Worm (Caenorhabditis elegans): ENCODE data around the gene K02D10.8.

K02D10.8 gene

ce11 chrIII:8741276-8741860 lies 44.8 kb upstream of the K02D10.8 start, which contains the start of gene pdhk-2 (continued):
- peak; percentile 71; the same call in 1 of the 2 replicates for TF ChIP-seq C06A6.2 (GFP tag; conservative IDR thresholded peaks at IDR 0.05)
- TF ChIP-seq let-526 (GFP tag; IDR thresholded peaks at IDR 0.05) = no peak
- TF ChIP-seq ccch-3 (GFP tag; optimal IDR thresholded peaks at IDR 0.05) = no peak
- TF ChIP-seq ceh-27 (GFP tag; optimal IDR thresholded peaks at IDR 0.05) = peak; percentile 91
- TF ChIP-seq let-607 (tag; optimal IDR thresholded peaks at IDR 0.05) = peak; percentile 39 to 71
- peak; percentile 15 for TF ChIP-seq mes-4 (tag; optimal IDR thresholded peaks at IDR 0.05)
- no peak for TF ChIP-seq ceh-79 (tag; optimal IDR thresholded peaks at IDR 0.05)
- peak; percentile 89 for TF ChIP-seq attf-5 (GFP tag; optimal IDR thresholded peaks at IDR 0.05)
- TF ChIP-seq F10E7.11 (tag; optimal IDR thresholded peaks at IDR 0.05) = no peak
- peak; percentile 58 for TF ChIP-seq atf-7 (tag; optimal IDR thresholded peaks at IDR 0.05)
- TF ChIP-seq cebp-1 (GFP tag; IDR thresholded peaks at IDR 0.05) = peak; percentile 72; the same call in 1 of the 2 replicates
- TF ChIP-seq cebp-1 (tag; optimal IDR thresholded peaks at IDR 0.05) = peak; percentile 91
- no peak for TF ChIP-seq nfya-2 (GFP tag; IDR thresholded peaks at IDR 0.05)
- no peak for TF ChIP-seq sea-2 (GFP tag; IDR thresholded peaks at IDR 0.05)
- TF ChIP-seq pha-4 (tag; optimal IDR thresholded peaks at IDR 0.05) = peak; percentile 46
- peak; percentile 27 for TF ChIP-seq die-1 (tag; optimal IDR thresholded peaks at IDR 0.05)
- TF ChIP-seq B0336.3 (GFP tag; IDR thresholded peaks at IDR 0.05) = peak; percentile 88
- no peak for TF ChIP-seq dpff-1 (tag; optimal IDR thresholded peaks at IDR 0.05)
- no peak for TF ChIP-seq rec-8 (tag; optimal IDR thresholded peaks at IDR 0.05)
- peak; percentile 82 for TF ChIP-seq nfyb-1 (GFP tag; IDR thresholded peaks at IDR 0.05)
- TF ChIP-seq bed-1 (GFP tag; IDR thresholded peaks at IDR 0.05) = 0 out of 2 replicates have a peak, but pooled peaks have one; percentile 21
- peak; percentile 90 for TF ChIP-seq Y53G8AR.9 (GFP tag; conservative IDR thresholded peaks at IDR 0.05)
- peak; percentile 74 for TF ChIP-seq D2030.7 (GFP tag; IDR thresholded peaks at IDR 0.05)
- TF ChIP-seq athp-1 (tag; optimal IDR thresholded peaks at IDR 0.05) = peak; percentile 71
- peak; percentile 77 for TF ChIP-seq lsl-1 (GFP tag; optimal IDR thresholded peaks at IDR 0.05)
- TF ChIP-seq F55B11.4 (tag; optimal IDR thresholded peaks at IDR 0.05; ENCODE audit: borderline replicate concordance, insufficient read depth) = no peak
- TF ChIP-seq sptf-2 (GFP tag; optimal IDR thresholded peaks at IDR 0.05) = no peak
- TF ChIP-seq lsy-27 (tag; optimal IDR thresholded peaks at IDR 0.05; ENCODE audit: borderline replicate concordance, insufficient read depth) = no peak
- TF ChIP-seq efl-1 (GFP tag; optimal IDR thresholded peaks at IDR 0.05) = peak; percentile 92
- TF ChIP-seq Y53F4B.3 (GFP tag; IDR thresholded peaks at IDR 0.05) = 0 out of 2 replicates have a peak, but pooled peaks have one; percentile 24
- TF ChIP-seq rcor-1 (GFP tag; IDR thresholded peaks at IDR 0.05) = peak; percentile 91
- no peak for TF ChIP-seq lin-26 (GFP tag; IDR thresholded peaks at IDR 0.05)
- peak; percentile 96 for TF ChIP-seq dpl-1 (GFP tag; optimal IDR thresholded peaks at IDR 0.05)
- TF ChIP-seq T07F8.4 (tag; optimal IDR thresholded peaks at IDR 0.05) = no peak
- no peak for TF ChIP-seq nfya-1 (tag; optimal IDR thresholded peaks at IDR 0.05; ENCODE audit: borderline replicate concordance, insufficient read depth)
- TF ChIP-seq hlh-26 (GFP tag; conservative IDR thresholded peaks at IDR 0.05) = no peak
- peak; percentile 89 for TF ChIP-seq pbrm-1 (GFP tag; IDR thresholded peaks at IDR 0.05)
- TF ChIP-seq T26A5.8 (tag; optimal IDR thresholded peaks at IDR 0.05) = no peak
- TF ChIP-seq hsf-1 (GFP tag; IDR thresholded peaks at IDR 0.05) = peak; percentile 70
- no peak for TF ChIP-seq nhr-179 (tag; optimal IDR thresholded peaks at IDR 0.05)
- TF ChIP-seq hmg-20 (GFP tag; IDR thresholded peaks at IDR 0.05) = peak; percentile 75; the same call in 1 of the 2 replicates
- TF ChIP-seq dox-1 (GFP tag; IDR thresholded peaks at IDR 0.05) = peak; percentile 95
- peak; percentile 73 for TF ChIP-seq madf-8 (GFP tag; conservative IDR thresholded peaks at IDR 0.05)
- TF ChIP-seq ceh-40 (GFP tag; IDR thresholded peaks at IDR 0.05) = no peak
- TF ChIP-seq F33H1.4 (GFP tag; IDR thresholded peaks at IDR 0.05) = peak; percentile 78
- TF ChIP-seq lin-54 (GFP tag; optimal IDR thresholded peaks at IDR 0.05) = peak; percentile 99
- TF ChIP-seq K11D2.4 (GFP tag; IDR thresholded peaks at IDR 0.05) = no peak; the same call in none of the 2 replicates
- peak; percentile 81 for TF ChIP-seq ztf-26 (tag; optimal IDR thresholded peaks at IDR 0.05)

All from whole organism, young adult.